Worm (Caenorhabditis elegans): ENCODE results near the gene R05A10.7.

- TF ChIP-seq egl-5 (tag; optimal IDR thresholded peaks at IDR 0.05) (no peak), nhr-77 (tag; optimal IDR thresholded peaks at IDR 0.05) (no peak), mml-1 (tag; optimal IDR thresholded peaks at IDR 0.05) (no peak), fkh-10 (GFP tag; optimal IDR thresholded peaks at IDR 0.05) (no peak), elt-1 (tag; optimal IDR thresholded peaks at IDR 0.05) (no peak), snpc-4 (tag; optimal IDR thresholded peaks at IDR 0.05) (no peak), ama-1 (optimal IDR thresholded peaks at IDR 0.05) (no peak), nhr-76 (tag; optimal IDR thresholded peaks at IDR 0.05) (no peak)
Measured at ce11 chrIV:14176373-14176772, 13.7 kb upstream of the R05A10.7 start, which contains the start of gene R05A10.3.

Data from whole organism, L3 larva.